Worm (Caenorhabditis elegans): ENCODE data around the gene npr-15.

Gene npr-15

ce11 chrIII:3701411-3702310 is 7.2 kb upstream of the npr-15 start, which contains the start of the genes pdi-1 and C14B1.2 (continued):
- TF ChIP-seq cebp-1 (GFP tag; IDR thresholded peaks at IDR 0.05): 0 out of 2 replicates have a peak, but pooled peaks have one; percentile 52
- TF ChIP-seq cebp-1 (tag; optimal IDR thresholded peaks at IDR 0.05): peak; percentile 61
- TF ChIP-seq Y53G8AR.9 (GFP tag; conservative IDR thresholded peaks at IDR 0.05): no peak
- no peak for TF ChIP-seq sptf-2 (GFP tag; optimal IDR thresholded peaks at IDR 0.05)
- 0 out of 2 replicates have a peak, but pooled peaks have one; percentile 51 for TF ChIP-seq madf-3 (GFP tag; IDR thresholded peaks at IDR 0.05)
- no peak for TF ChIP-seq snpc-4 (GFP tag; optimal IDR thresholded peaks at IDR 0.05)
- peak in 2 of 4 experiments; percentile 28 to 35 for TF ChIP-seq snpc-4 (tag; optimal IDR thresholded peaks at IDR 0.05)
- no peak for TF ChIP-seq mel-28 (tag; optimal IDR thresholded peaks at IDR 0.05; ENCODE audit: borderline replicate concordance)
- no peak for TF ChIP-seq hlh-12 (tag; optimal IDR thresholded peaks at IDR 0.05)
- TF ChIP-seq unc-130 (GFP tag; optimal IDR thresholded peaks at IDR 0.05): no peak
- TF ChIP-seq dpl-1 (GFP tag; optimal IDR thresholded peaks at IDR 0.05): no peak
- no peak for TF ChIP-seq ceh-40 (GFP tag; IDR thresholded peaks at IDR 0.05)
- 0 out of 2 replicates have a peak, but pooled peaks have one; percentile 12 for TF ChIP-seq attf-6 (GFP tag; IDR thresholded peaks at IDR 0.05)
- TF ChIP-seq unc-62 (GFP tag; optimal IDR thresholded peaks at IDR 0.05): no peak
- TF ChIP-seq F10E7.11 (tag; optimal IDR thresholded peaks at IDR 0.05): no peak
- TF ChIP-seq egl-18 (GFP tag; IDR thresholded peaks at IDR 0.05): no peak
- TF ChIP-seq zim-3 (tag; optimal IDR thresholded peaks at IDR 0.05): no peak
- no peak for TF ChIP-seq akir-1 (GFP tag; optimal IDR thresholded peaks at IDR 0.05)
- no peak for TF ChIP-seq hlh-26 (GFP tag; conservative IDR thresholded peaks at IDR 0.05)
- peak; percentile 52 for TF ChIP-seq mcd-1 (GFP tag; IDR thresholded peaks at IDR 0.05)
- TF ChIP-seq let-607 (tag; optimal IDR thresholded peaks at IDR 0.05): peak; percentile 99
- TF ChIP-seq aptf-2 (GFP tag; conservative IDR thresholded peaks at IDR 0.05): no peak
- peak; percentile 79 for TF ChIP-seq ztf-18 (tag; optimal IDR thresholded peaks at IDR 0.05)
- TF ChIP-seq hmg-1.2 (GFP tag; IDR thresholded peaks at IDR 0.05): peak; percentile 56
- TF ChIP-seq nfyb-1 (GFP tag; IDR thresholded peaks at IDR 0.05): 0 out of 2 replicates have a peak, but pooled peaks have one; percentile 58
- peak; percentile 84 for TF ChIP-seq attf-5 (GFP tag; optimal IDR thresholded peaks at IDR 0.05)
- TF ChIP-seq F57A8.1 (GFP tag; optimal IDR thresholded peaks at IDR 0.05): no peak
- no peak for TF ChIP-seq K11D2.4 (GFP tag; IDR thresholded peaks at IDR 0.05)
- peak; percentile 43; the same call in 1 of the 2 replicates for TF ChIP-seq B0336.3 (GFP tag; IDR thresholded peaks at IDR 0.05)
- no peak for TF ChIP-seq pha-4 (tag; optimal IDR thresholded peaks at IDR 0.05)
- peak; percentile 51 for TF ChIP-seq lin-40 (tag; optimal IDR thresholded peaks at IDR 0.05)
- peak; percentile 53 for TF ChIP-seq F23B12.7 (tag; optimal IDR thresholded peaks at IDR 0.05; ENCODE audit: insufficient read depth)
- TF ChIP-seq F33H1.4 (GFP tag; IDR thresholded peaks at IDR 0.05): peak; percentile 56
- peak; percentile 30 for TF ChIP-seq ets-4 (GFP tag; optimal IDR thresholded peaks at IDR 0.05)
- TF ChIP-seq ceh-100 (GFP tag; IDR thresholded peaks at IDR 0.05): no peak; the same call in 1 of the 2 replicates
- TF ChIP-seq lsl-1 (GFP tag; optimal IDR thresholded peaks at IDR 0.05): peak; percentile 35
- TF ChIP-seq ekl-4 (GFP tag; IDR thresholded peaks at IDR 0.05): no peak
- no peak for TF ChIP-seq rec-8 (tag; optimal IDR thresholded peaks at IDR 0.05)
- no peak for TF ChIP-seq nfya-2 (GFP tag; IDR thresholded peaks at IDR 0.05)
- TF ChIP-seq lag-1 (GFP tag; IDR thresholded peaks at IDR 0.05): no peak
- TF ChIP-seq ceh-27 (GFP tag; optimal IDR thresholded peaks at IDR 0.05): no peak
- no peak for TF ChIP-seq rpc-1 (optimal IDR thresholded peaks at IDR 0.05)
- TF ChIP-seq rpc-1 (tag; optimal IDR thresholded peaks at IDR 0.05): no peak
- peak; percentile 84 for TF ChIP-seq zfh-2 (GFP tag; conservative IDR thresholded peaks at IDR 0.05)

Data from whole organism, young adult.